Worm (Caenorhabditis elegans) whole organism, early embryonic: Measurements from ENCODE around the gene tsp-13.

ENCODE experiments used
- B0310.2 ChIP-seq: sonication (generic microtip); optimal IDR thresholded peaks from 2 replicates; lab custom pipeline; 2016; ENCODE audit warnings: mild to moderate bottlenecking, missing genetic modification characterization, missing compliant biosample characterization
- ama-1 ChIP-seq: fragments of 150-350 bp; optimal IDR thresholded peaks from 2 replicates; lab custom pipeline; 2014
- flt-1 ChIP-seq: fragments of 200-800 bp; sonication (Bioruptor generic); IDR thresholded peaks from 2 replicates; pipeline ENCODE4 v1.3.6; 2022; ENCODE audit warnings: missing genetic modification characterization, missing compliant biosample characterization
- hmbx-1 ChIP-seq: sonication (generic microtip); optimal IDR thresholded peaks from 2 replicates; lab custom pipeline; 2016; ENCODE audit warnings: mild to moderate bottlenecking, missing genetic modification characterization, missing compliant biosample characterization
- hmg-4 ChIP-seq: fragments of 200-800 bp; sonication (Bioruptor generic); optimal IDR thresholded peaks from 2 replicates; lab custom pipeline; 2018; ENCODE audit warnings: mild to moderate bottlenecking, missing genetic modification characterization, missing compliant biosample characterization
- tbx-11 ChIP-seq: fragments of 200-800 bp; sonication (Bioruptor generic); IDR thresholded peaks from 2 replicates; pipeline ENCODE4 v1.3.6; 2022; ENCODE audit warnings: missing genetic modification characterization, missing compliant biosample characterization
- tbx-37 ChIP-seq: fragments of 200-800 bp; sonication (Bioruptor generic); conservative IDR thresholded peaks from 2 replicates; pipeline ENCODE4 v1.3.6; 2022; ENCODE audit warnings: missing genetic modification reagents, missing genetic modification characterization, missing compliant biosample characterization

DNA sequence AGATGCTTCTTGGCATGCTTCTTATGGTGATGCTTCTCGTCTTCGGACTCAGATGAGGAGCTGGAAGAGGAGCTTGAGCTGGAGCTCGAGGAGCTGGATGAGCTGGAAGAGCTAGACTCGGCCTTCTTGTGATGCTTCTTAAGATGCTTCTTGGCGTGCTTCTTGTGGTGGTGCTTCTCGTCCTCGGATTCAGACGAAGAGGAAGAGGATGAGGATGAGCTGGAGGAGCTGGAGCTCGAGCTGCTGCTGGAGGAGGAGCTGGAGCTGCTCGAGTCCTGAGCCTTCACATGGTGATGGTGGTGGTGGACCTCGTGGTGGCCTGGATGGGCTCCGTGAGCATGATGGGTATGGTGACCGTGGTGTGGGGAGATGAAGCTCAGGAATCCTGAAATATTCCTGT, 48.9 kb downstream of the tsp-13 start:
- TF ChIP-seq flt-1 (GFP tag; lab: Robert Waterston, UW): no peak
- TF ChIP-seq tbx-11 (GFP tag; lab: Robert Waterston, UW): no peak
- no peak for TF ChIP-seq ama-1 (lab: Kevin White, UChicago)
- TF ChIP-seq tbx-37 (GFP tag; lab: Robert Waterston, UW): no peak
- TF ChIP-seq hmbx-1 (tag; lab: Kevin White, UChicago): no peak
- no peak for TF ChIP-seq B0310.2 (tag; lab: Kevin White, UChicago)
- no peak for TF ChIP-seq hmg-4 (GFP tag; lab: Kevin White, UChicago)
